Worm (Caenorhabditis elegans): ENCODE measurements around the gene ZC412.3.

DNA sequence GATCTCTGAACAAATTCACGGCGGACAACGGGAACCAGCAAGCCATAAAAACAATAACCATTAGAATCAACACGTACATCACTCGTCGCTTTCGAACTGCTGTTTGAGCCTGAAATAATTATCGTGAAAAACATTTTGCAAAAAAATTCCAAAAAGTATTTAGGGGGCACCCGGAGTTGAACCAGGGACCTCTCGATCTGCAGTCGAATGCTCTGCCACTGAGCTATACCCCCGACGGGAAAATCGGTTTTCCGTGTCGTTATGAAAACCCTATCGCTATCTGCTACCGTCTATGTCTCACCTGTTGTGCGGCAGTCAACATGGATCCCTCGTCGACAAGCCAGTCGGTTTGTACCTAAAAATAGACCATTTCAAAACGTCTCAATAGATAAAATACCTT is 15.7 kb downstream of the ZC412.3 start:
- peak; percentile 86 for TF ChIP-seq flt-1 (GFP tag; IDR thresholded peaks at IDR 0.05)
- peak; percentile 24 for TF ChIP-seq aly-1 (tag; optimal IDR thresholded peaks at IDR 0.05)
- TF ChIP-seq hmg-4 (GFP tag; optimal IDR thresholded peaks at IDR 0.05): peak; percentile 72
- peak; percentile 38 for TF ChIP-seq B0310.2 (tag; optimal IDR thresholded peaks at IDR 0.05)
- no peak for TF ChIP-seq ama-1 (optimal IDR thresholded peaks at IDR 0.05)
- TF ChIP-seq hmbx-1 (tag; optimal IDR thresholded peaks at IDR 0.05): peak; percentile 39
